In the genomic region with DNA sequence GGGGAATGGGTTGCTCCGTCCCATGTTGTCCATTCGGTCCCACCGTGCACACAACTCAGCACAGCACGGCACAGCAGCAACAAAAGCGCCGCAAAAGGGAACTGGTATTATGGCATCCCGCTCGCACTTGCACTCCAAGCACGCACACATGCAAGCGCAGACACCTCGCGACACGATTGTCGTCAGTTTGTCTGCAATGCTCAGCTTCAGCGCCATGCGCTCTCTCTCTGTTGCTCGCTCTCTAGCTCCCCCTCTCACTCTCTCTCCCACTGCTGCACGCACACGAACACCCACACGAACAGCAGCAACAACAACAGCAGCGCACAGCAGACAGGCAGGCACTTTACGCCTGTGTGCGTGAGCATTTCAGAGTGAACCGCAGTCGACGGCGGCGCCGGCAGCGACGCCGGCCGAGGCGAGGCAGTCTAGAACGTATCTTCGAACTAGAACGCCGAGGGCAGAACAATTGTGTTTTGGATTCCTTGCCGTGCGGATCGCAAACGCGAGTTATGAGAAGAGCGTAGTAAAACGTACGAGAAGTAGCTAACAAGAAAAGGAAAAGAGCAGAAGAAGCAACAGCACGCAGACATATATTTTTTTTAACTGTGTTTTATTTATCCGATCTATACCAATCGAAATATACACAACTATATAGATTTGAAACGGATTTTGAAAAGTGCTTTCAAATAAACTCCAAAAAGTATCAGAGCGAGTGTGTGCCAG, we compare ENCODE assay signal across 6 fruit fly cellular contexts.
A peak's percentile ranks its signal among the peaks of the same experiment; 100 is the strongest.
TF ChIP-seq lines count a peak whose summit lies in the region.

TSS of gene brk (plus strand) at position 462 of the 723 bp plus-strand sequence.

- no peak for TF ChIP-seq CTCF in whole organism, embryonic (GFP tag; optimal IDR thresholded peaks at IDR 0.05; lab: Kevin White, UChicago)

TF ChIP-seq in whole organism, 6 proteins besides CTCF, POLR2A, EP300 and RAD21:
- peak; percentile 97 for TF ChIP-seq Dll (optimal IDR thresholded peaks at IDR 0.05; lab: Kevin White, UChicago)
- no peak for TF ChIP-seq usp (GFP tag; optimal IDR thresholded peaks at IDR 0.05; lab: Kevin White, UChicago)
- no peak for TF ChIP-seq psq (optimal IDR thresholded peaks at IDR 0.05; lab: Kevin White, UChicago)
- no peak for TF ChIP-seq EcR (GFP tag; optimal IDR thresholded peaks at IDR 0.05; lab: Kevin White, UChicago)
- no peak for TF ChIP-seq CG8478 (optimal IDR thresholded peaks at IDR 0.05; lab: Kevin White, UChicago)

TF ChIP-seq in whole organism, adult, 20 proteins besides CTCF, POLR2A, EP300 and RAD21:
- TF ChIP-seq CG7045 (GFP tag; optimal IDR thresholded peaks at IDR 0.05; lab: Kevin White, UChicago) (no peak), CG1620 (GFP tag; optimal IDR thresholded peaks at IDR 0.05; lab: Kevin White, UChicago) (no peak), kay (GFP tag; lab: Kevin White, UChicago; ENCODE audit: borderline replicate concordance) (no peak), cic (GFP tag; optimal IDR thresholded peaks at IDR 0.05; lab: Kevin White, UChicago) (peak; percentile 77), bab1 (GFP tag; optimal IDR thresholded peaks at IDR 0.05; lab: Kevin White, UChicago) (peak; percentile 71), toe (GFP tag; optimal IDR thresholded peaks at IDR 0.05; lab: Kevin White, UChicago) (no peak), CG5204 (GFP tag; optimal IDR thresholded peaks at IDR 0.05; lab: Kevin White, UChicago) (no peak), Hr96 (GFP tag; optimal IDR thresholded peaks at IDR 0.05; lab: Kevin White, UChicago) (peak; percentile 28), tj (GFP tag; optimal IDR thresholded peaks at IDR 0.05; lab: Kevin White, UChicago) (peak; percentile 81), CG11617 (GFP tag; optimal IDR thresholded peaks at IDR 0.05; lab: Kevin White, UChicago) (no peak), pad (GFP tag; optimal IDR thresholded peaks at IDR 0.05; lab: Kevin White, UChicago) (peak; percentile 24), Clk (GFP tag; optimal IDR thresholded peaks at IDR 0.05; lab: Kevin White, UChicago) (peak; percentile 56), CG12768 (GFP tag; optimal IDR thresholded peaks at IDR 0.05; lab: Kevin White, UChicago) (no peak), Mnt (GFP tag; optimal IDR thresholded peaks at IDR 0.05; lab: Kevin White, UChicago) (peak; percentile 73)

TF ChIP-seq in whole organism, embryonic, 481 proteins besides CTCF, POLR2A, EP300 and RAD21 (continues in another document):
- TF ChIP-seq Ets97D (GFP tag; optimal IDR thresholded peaks at IDR 0.05; lab: Kevin White, UChicago) (no peak), z (GFP tag; IDR thresholded peaks at IDR 0.05; lab: Robert Waterston, UW) (peak; percentile 48; the same call in 1 of the 3 replicates), CrebB (tag; optimal IDR thresholded peaks at IDR 0.05; lab: Kevin White, UChicago) (no peak), NC2β (GFP tag; optimal IDR thresholded peaks at IDR 0.05; lab: Kevin White, UChicago) (no peak), Eip74EF (GFP tag; optimal IDR thresholded peaks at IDR 0.05; lab: Kevin White, UChicago) (no peak), Antp (GFP tag; optimal IDR thresholded peaks at IDR 0.05; lab: Kevin White, UChicago) (no peak), Ssrp (tag; optimal IDR thresholded peaks at IDR 0.05; lab: Kevin White, UChicago) (no peak), MESR4 (GFP tag; optimal IDR thresholded peaks at IDR 0.05; lab: Kevin White, UChicago) (no peak), tna (GFP tag; IDR thresholded peaks at IDR 0.05; lab: Robert Waterston, UW; ENCODE audit: partially characterized antibody) (no peak), btn (GFP tag; optimal IDR thresholded peaks at IDR 0.05; lab: Kevin White, UChicago) (no peak), HLH4C (GFP tag; IDR thresholded peaks at IDR 0.05; lab: Robert Waterston, UW; ENCODE audit: partially characterized antibody) (no peak), CG15479 (GFP tag; optimal IDR thresholded peaks at IDR 0.05; lab: Kevin White, UChicago) (peak; percentile 94), bigmax (GFP tag; optimal IDR thresholded peaks at IDR 0.05; lab: Kevin White, UChicago) (no peak), yki (optimal IDR thresholded peaks at IDR 0.05; lab: Kevin White, UChicago) (peak; percentile 88), pzg (GFP tag; optimal IDR thresholded peaks at IDR 0.05; lab: Kevin White, UChicago) (no peak), insv (GFP tag; optimal IDR thresholded peaks at IDR 0.05; lab: Kevin White, UChicago) (no peak)

TF ChIP-seq in whole organism, prepupa, 60 proteins besides CTCF, POLR2A, EP300 and RAD21 (continues in another document):
- TF ChIP-seq CG3032 (tag; optimal IDR thresholded peaks at IDR 0.05; lab: Kevin White, UChicago) = no peak
- no peak for TF ChIP-seq CG34406 (GFP tag; optimal IDR thresholded peaks at IDR 0.05; lab: Kevin White, UChicago)
- no peak for TF ChIP-seq CG16779 (tag; optimal IDR thresholded peaks at IDR 0.05; lab: Kevin White, UChicago)
- TF ChIP-seq Eip75B (GFP tag; optimal IDR thresholded peaks at IDR 0.05; lab: Kevin White, UChicago) = no peak
- TF ChIP-seq lz (GFP tag; optimal IDR thresholded peaks at IDR 0.05; lab: Kevin White, UChicago) = no peak
- peak; percentile 28 for TF ChIP-seq dsx (GFP tag; optimal IDR thresholded peaks at IDR 0.05; lab: Kevin White, UChicago; ENCODE audit: poor library complexity, severe bottlenecking)
- no peak for TF ChIP-seq CG10669 (GFP tag; optimal IDR thresholded peaks at IDR 0.05; lab: Kevin White, UChicago)
- no peak for TF ChIP-seq spab (GFP tag; optimal IDR thresholded peaks at IDR 0.05; lab: Kevin White, UChicago)
- no peak for TF ChIP-seq CG8319 (GFP tag; optimal IDR thresholded peaks at IDR 0.05; lab: Kevin White, UChicago)
- TF ChIP-seq net (GFP tag; optimal IDR thresholded peaks at IDR 0.05; lab: Kevin White, UChicago) = no peak
- no peak for TF ChIP-seq acj6 (GFP tag; optimal IDR thresholded peaks at IDR 0.05; lab: Kevin White, UChicago)
- 0 out of 2 replicates have a peak, but pooled peaks have one; percentile 12 for TF ChIP-seq CG15336 (GFP tag; IDR thresholded peaks at IDR 0.05; lab: Robert Waterston, UW)
- TF ChIP-seq fd85E (GFP tag; optimal IDR thresholded peaks at IDR 0.05; lab: Kevin White, UChicago) = peak; percentile 21
- no peak for TF ChIP-seq CG8632 (GFP tag; optimal IDR thresholded peaks at IDR 0.05; lab: Kevin White, UChicago)
- no peak for TF ChIP-seq CG1621 (tag; optimal IDR thresholded peaks at IDR 0.05; lab: Kevin White, UChicago)
- TF ChIP-seq CG3919 (GFP tag; optimal IDR thresholded peaks at IDR 0.05; lab: Kevin White, UChicago) = no peak
- no peak for TF ChIP-seq fkh (GFP tag; optimal IDR thresholded peaks at IDR 0.05; lab: Kevin White, UChicago)

TF ChIP-seq in whole organism, pupa, 21 proteins besides CTCF, POLR2A, EP300 and RAD21 (continues in another document):
- TF ChIP-seq CG12605 (GFP tag; IDR thresholded peaks at IDR 0.05; lab: Robert Waterston, UW) (0 out of 2 replicates have a peak, but pooled peaks have one; percentile 21), CG14655 (GFP tag; optimal IDR thresholded peaks at IDR 0.05; lab: Kevin White, UChicago) (no peak), gl (tag; optimal IDR thresholded peaks at IDR 0.05; lab: Kevin White, UChicago) (no peak), CG13204 (GFP tag; optimal IDR thresholded peaks at IDR 0.05; lab: Kevin White, UChicago) (peak; percentile 70), rn (GFP tag; IDR thresholded peaks at IDR 0.05; lab: Robert Waterston, UW) (no peak), CG17806 (tag; optimal IDR thresholded peaks at IDR 0.05; lab: Kevin White, UChicago) (no peak), fd96Ca (GFP tag; IDR thresholded peaks at IDR 0.05; lab: Robert Waterston, UW) (peak; percentile 80), CG8301 (tag; optimal IDR thresholded peaks at IDR 0.05; lab: Kevin White, UChicago) (no peak), D1 (tag; optimal IDR thresholded peaks at IDR 0.05; lab: Kevin White, UChicago) (no peak), CG32121 (GFP tag; IDR thresholded peaks at IDR 0.05; lab: Robert Waterston, UW) (peak; percentile 59; the same call in 1 of the 2 replicates), CG9948 (tag; optimal IDR thresholded peaks at IDR 0.05; lab: Kevin White, UChicago) (no peak), EcR (GFP tag; optimal IDR thresholded peaks at IDR 0.05; lab: Kevin White, UChicago) (peak; percentile 75), CG4496 (GFP tag; IDR thresholded peaks at IDR 0.05; lab: Robert Waterston, UW) (peak; percentile 68), CG10348 (GFP tag; IDR thresholded peaks at IDR 0.05; lab: Robert Waterston, UW) (no peak), Snoo (tag; optimal IDR thresholded peaks at IDR 0.05; lab: Kevin White, UChicago) (no peak), CG15710 (tag; optimal IDR thresholded peaks at IDR 0.05; lab: Kevin White, UChicago) (no peak), Ets98B (GFP tag; IDR thresholded peaks at IDR 0.05; lab: Robert Waterston, UW) (peak; percentile 70; the same call in 1 of the 2 replicates), Pif1B (GFP tag; optimal IDR thresholded peaks at IDR 0.05; lab: Kevin White, UChicago) (peak; percentile 26)

TF ChIP-seq in whole organism, wandering third instar larva, 38 proteins besides CTCF, POLR2A, EP300 and RAD21 (continues in another document):
- TF ChIP-seq HLH106 (tag; optimal IDR thresholded peaks at IDR 0.05; lab: Kevin White, UChicago) (no peak), dmrt93B (GFP tag; optimal IDR thresholded peaks at IDR 0.05; lab: Kevin White, UChicago) (no peak), OdsH (GFP tag; optimal IDR thresholded peaks at IDR 0.05; lab: Kevin White, UChicago) (no peak), br (GFP tag; optimal IDR thresholded peaks at IDR 0.05; lab: Kevin White, UChicago) (no peak), Jra (GFP tag; optimal IDR thresholded peaks at IDR 0.05; lab: Kevin White, UChicago) (no peak), Hr78 (GFP tag; optimal IDR thresholded peaks at IDR 0.05; lab: Kevin White, UChicago) (no peak), sage (GFP tag; optimal IDR thresholded peaks at IDR 0.05; lab: Kevin White, UChicago) (no peak), h (GFP tag; optimal IDR thresholded peaks at IDR 0.05; lab: Kevin White, UChicago) (peak; percentile 70), jim (GFP tag; optimal IDR thresholded peaks at IDR 0.05; lab: Kevin White, UChicago) (no peak), Abd-B (GFP tag; optimal IDR thresholded peaks at IDR 0.05; lab: Kevin White, UChicago) (peak; percentile 43), Dfd (GFP tag; optimal IDR thresholded peaks at IDR 0.05; lab: Kevin White, UChicago) (no peak), woc (GFP tag; optimal IDR thresholded peaks at IDR 0.05; lab: Kevin White, UChicago) (peak; percentile 46), pan (optimal IDR thresholded peaks at IDR 0.05; lab: Kevin White, UChicago) (no peak), dl (GFP tag; optimal IDR thresholded peaks at IDR 0.05; lab: Kevin White, UChicago; ENCODE audit: insufficient read depth in 1 of 2, partially characterized antibody in 2 of 2) (peak; percentile 91 to 92), CG9705 (GFP tag; optimal IDR thresholded peaks at IDR 0.05; lab: Kevin White, UChicago) (no peak), CG32264 (GFP tag; optimal IDR thresholded peaks at IDR 0.05; lab: Kevin White, UChicago) (no peak), N (GFP tag; optimal IDR thresholded peaks at IDR 0.05; lab: Kevin White, UChicago) (peak; percentile 43), fru (GFP tag; optimal IDR thresholded peaks at IDR 0.05; lab: Kevin White, UChicago) (peak; percentile 33), brk (GFP tag; optimal IDR thresholded peaks at IDR 0.05; lab: Kevin White, UChicago) (no peak), Dif (GFP tag; optimal IDR thresholded peaks at IDR 0.05; lab: Kevin White, UChicago; ENCODE audit: partially characterized antibody) (peak; percentile 94)
